Fruit fly (Drosophila melanogaster) S2 (cell line): Measurements from ENCODE around the gene CG14082.

Experiments used
- CG8478 ChIP-seq: fragments of >200 bp; optimal IDR thresholded peaks from 2 replicates; lab custom pipeline; 2018
- CTCF ChIP-seq, 2 experiments: fragments of >200 bp; optimal IDR thresholded peaks; 2 replicates each; lab custom pipeline; 2018

DNA sequence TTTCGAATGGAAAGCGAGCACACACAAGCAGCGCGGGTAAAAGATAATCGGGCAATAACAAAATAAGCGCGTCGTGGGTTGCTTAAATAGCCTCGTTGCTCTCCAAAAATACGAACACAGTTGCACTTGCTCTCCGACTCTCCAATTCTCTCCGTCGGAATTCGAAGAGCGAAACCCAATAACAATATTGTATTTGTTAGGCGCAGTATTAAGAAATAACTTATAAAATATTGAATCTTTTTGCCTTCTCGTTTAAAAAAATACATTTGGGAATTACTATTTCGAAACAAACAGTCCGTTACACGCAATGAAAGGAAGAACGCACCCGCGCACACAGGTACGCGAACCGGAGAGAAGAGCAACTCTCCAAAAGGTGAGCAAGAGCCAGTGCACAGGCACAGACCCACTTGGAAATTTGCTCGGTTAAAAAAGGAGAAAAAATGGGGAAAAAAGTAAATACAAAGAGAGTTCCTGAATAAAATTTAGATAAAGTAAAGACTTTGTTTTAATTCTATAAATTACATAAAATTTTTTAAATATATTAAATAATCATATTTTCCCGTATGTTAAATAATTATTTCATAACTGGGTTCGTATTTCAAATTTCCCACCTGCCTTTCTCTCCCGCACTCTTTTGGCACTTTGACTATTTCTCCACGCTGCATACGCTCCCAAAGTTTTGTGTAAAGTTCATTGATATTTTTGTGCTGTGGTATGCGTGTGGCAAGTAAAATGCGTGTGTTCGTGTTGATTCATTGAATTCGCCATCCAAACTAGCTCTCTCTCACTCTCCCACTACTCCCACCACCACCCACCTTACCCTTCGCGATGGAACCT is 52.2 kb downstream of the CG14082 start, which contains the start of gene Mkp3:
- TF ChIP-seq CTCF (optimal IDR thresholded peaks at IDR 0.05; lab: Kevin White, UChicago) = no peak
- no peak for TF ChIP-seq CG8478 (lab: Kevin White, UChicago)
